Fruit fly (Drosophila melanogaster) whole organism, wandering third instar larva: ENCODE measurements around the gene tay.

Experiments
- Abd-B ChIP-seq: fragments of >200 bp; optimal IDR thresholded peaks from 2 replicates; lab custom pipeline; 2017; ENCODE audit warnings: missing biosample characterization, missing genetic modification characterization
- CG32264 ChIP-seq: fragments of 200-800 bp; sonication (Bioruptor generic); optimal IDR thresholded peaks from 2 replicates; lab custom pipeline; 2016; ENCODE audit warnings: missing biosample characterization, missing genetic modification characterization
- CG9705 ChIP-seq: fragments of 200-800 bp; sonication (Bioruptor generic); optimal IDR thresholded peaks from 2 replicates; lab custom pipeline; 2018; ENCODE audit warnings: missing biosample characterization, mild to moderate bottlenecking, missing genetic modification characterization
- CrebA ChIP-seq: fragments of 200-800 bp; sonication (Bioruptor generic); optimal IDR thresholded peaks from 2 replicates; lab custom pipeline; 2016; ENCODE audit warnings: missing biosample characterization, mild to moderate bottlenecking, missing genetic modification characterization, borderline replicate concordance
- Dfd ChIP-seq: fragments of >200 bp; optimal IDR thresholded peaks from 2 replicates; lab custom pipeline; 2017; ENCODE audit warnings: missing biosample characterization, missing genetic modification characterization
- Dif ChIP-seq: fragments of 200-275, 200-300 bp; sonication (Bioruptor generic); optimal IDR thresholded peaks from 2 replicates; lab custom pipeline; 2018; ENCODE audit warnings: missing biosample characterization, missing genetic modification characterization; ENCODE audit not compliant: partially characterized antibody
- GATAd ChIP-seq: sonication (Bioruptor generic); optimal IDR thresholded peaks from 2 replicates; lab custom pipeline; 2016; ENCODE audit warnings: missing biosample characterization, missing genetic modification characterization
- HLH106 ChIP-seq: fragments of 200-800 bp; optimal IDR thresholded peaks from 3 replicates; lab custom pipeline; 2019; ENCODE audit warnings: missing biosample characterization, mild to moderate bottlenecking, missing genetic modification characterization, moderate library complexity
- Hnf4 ChIP-seq: fragments of 200-800 bp; sonication (Bioruptor generic); optimal IDR thresholded peaks from 2 replicates; lab custom pipeline; 2016; ENCODE audit warnings: missing biosample characterization, mild to moderate bottlenecking, missing genetic modification characterization
- Hr78 ChIP-seq: fragments of >200 bp; optimal IDR thresholded peaks from 2 replicates; lab custom pipeline; 2017; ENCODE audit warnings: missing biosample characterization, missing genetic modification characterization
- Hr83 ChIP-seq: fragments of 200-300 bp; sonication (Bioruptor generic); optimal IDR thresholded peaks from 2 replicates; lab custom pipeline; 2016; ENCODE audit warnings: missing biosample characterization, mild to moderate bottlenecking, missing genetic modification characterization, moderate library complexity; ENCODE audit not compliant: poor library complexity, severe bottlenecking
- Jra ChIP-seq: sonication (Bioruptor generic); optimal IDR thresholded peaks from 2 replicates; lab custom pipeline; 2016; ENCODE audit warnings: missing biosample characterization, missing genetic modification characterization
- Mio ChIP-seq: sonication (Bioruptor generic); optimal IDR thresholded peaks from 2 replicates; lab custom pipeline; 2016; ENCODE audit warnings: missing biosample characterization, missing genetic modification characterization
- Myc ChIP-seq: fragments of >200 bp; optimal IDR thresholded peaks from 2 replicates; lab custom pipeline; 2017
- N ChIP-seq: fragments of >200 bp; optimal IDR thresholded peaks from 2 replicates; lab custom pipeline; 2018; ENCODE audit warnings: missing biosample characterization, missing external identifiers, missing genetic modification characterization
- OdsH ChIP-seq: fragments of 200-800 bp; sonication (Bioruptor generic); optimal IDR thresholded peaks from 2 replicates; lab custom pipeline; 2016; ENCODE audit warnings: missing biosample characterization, mild to moderate bottlenecking, missing genetic modification characterization
- Rel ChIP-seq, 2 experiments: fragments of 200-800 bp; sonication (Bioruptor generic) in 1 of 2; optimal IDR thresholded peaks; 2 replicates in 1 of 2; 3 replicates in 1 of 2; lab custom pipeline; 2016 to 2019; ENCODE audit warnings: mild to moderate bottlenecking in 2 of 2, missing biosample characterization in 2 of 2, missing genetic modification characterization in 2 of 2, moderate library complexity in 1 of 2
- Sp1 ChIP-seq: fragments of 200-800 bp; sonication (Bioruptor generic); optimal IDR thresholded peaks from 3 replicates; lab custom pipeline; 2019; ENCODE audit warnings: missing biosample characterization, mild to moderate bottlenecking, missing genetic modification characterization, moderate library complexity
- Vsx2 ChIP-seq: fragments of 200-300, 225-300 bp; sonication (Bioruptor generic); optimal IDR thresholded peaks from 2 replicates; lab custom pipeline; 2018; ENCODE audit warnings: missing biosample characterization, missing genetic modification characterization; ENCODE audit not compliant: partially characterized antibody
- br ChIP-seq: fragments of 200-800 bp; sonication (Bioruptor generic); optimal IDR thresholded peaks from 2 replicates; lab custom pipeline; 2016; ENCODE audit warnings: missing biosample characterization, missing genetic modification characterization
- brk ChIP-seq: fragments of 200-800 bp; sonication (Bioruptor generic); optimal IDR thresholded peaks from 2 replicates; lab custom pipeline; 2016; ENCODE audit warnings: missing biosample characterization, mild to moderate bottlenecking, missing genetic modification characterization
- dl ChIP-seq, 2 experiments: fragments of 175-275, 200-275 bp in 1 of 2; fragments of 200-275 bp in 1 of 2; sonication (Bioruptor generic); optimal IDR thresholded peaks; lab custom pipeline; 2018; ENCODE audit warnings: mild to moderate bottlenecking in 2 of 2, missing biosample characterization in 2 of 2, missing genetic modification characterization in 2 of 2, moderate library complexity in 2 of 2; ENCODE audit not compliant: partially characterized antibody in 2 of 2, insufficient read depth in 1 of 2
- dmrt93B ChIP-seq: fragments of 200-800 bp; sonication (Bioruptor generic); optimal IDR thresholded peaks from 2 replicates; lab custom pipeline; 2018; ENCODE audit warnings: missing biosample characterization, mild to moderate bottlenecking, missing genetic modification characterization
- dsf ChIP-seq: sonication (Bioruptor generic); optimal IDR thresholded peaks from 2 replicates; lab custom pipeline; 2016; ENCODE audit warnings: missing biosample characterization, missing genetic modification characterization, borderline replicate concordance
- ey ChIP-seq: fragments of 200-800 bp; sonication (Bioruptor generic); optimal IDR thresholded peaks from 2 replicates; lab custom pipeline; 2016; ENCODE audit warnings: missing biosample characterization, missing genetic modification characterization
- foxo ChIP-seq, 2 experiments: fragments of 200-800 bp; sonication (Bioruptor generic); optimal IDR thresholded peaks; 2 replicates in 1 of 2; 3 replicates in 1 of 2; lab custom pipeline; 2016 to 2017; ENCODE audit warnings: missing biosample characterization in 2 of 2, missing genetic modification characterization in 2 of 2
- h ChIP-seq: fragments of 200-800 bp; sonication (Bioruptor generic); optimal IDR thresholded peaks from 3 replicates; lab custom pipeline; 2016; ENCODE audit warnings: missing biosample characterization, mild to moderate bottlenecking, missing genetic modification characterization
- jim ChIP-seq: fragments of 175-275, 200-325 bp; sonication (Bioruptor generic); optimal IDR thresholded peaks from 2 replicates; lab custom pipeline; 2016; ENCODE audit warnings: missing biosample characterization, mild to moderate bottlenecking, missing genetic modification characterization
- lola ChIP-seq: fragments of >200 bp; optimal IDR thresholded peaks from 2 replicates; lab custom pipeline; 2017; ENCODE audit warnings: missing biosample characterization, missing genetic modification characterization
- pan ChIP-seq: fragments of >200 bp; optimal IDR thresholded peaks from 2 replicates; lab custom pipeline; 2017
- psq ChIP-seq: fragments of 200-800 bp; sonication (Bioruptor generic); optimal IDR thresholded peaks from 3 replicates; lab custom pipeline; 2017; ENCODE audit warnings: missing biosample characterization, mild to moderate bottlenecking, missing genetic modification characterization, moderate library complexity
- rgr ChIP-seq: fragments of 200-800 bp; sonication (Bioruptor generic); optimal IDR thresholded peaks from 3 replicates; lab custom pipeline; 2016; ENCODE audit warnings: missing biosample characterization, mild to moderate bottlenecking, missing genetic modification characterization
- sage ChIP-seq: fragments of 200-800 bp; sonication (Bioruptor generic); optimal IDR thresholded peaks from 2 replicates; lab custom pipeline; 2016; ENCODE audit warnings: missing biosample characterization, mild to moderate bottlenecking, missing genetic modification characterization
- sv ChIP-seq: fragments of 200-800 bp; sonication (Bioruptor generic); optimal IDR thresholded peaks from 3 replicates; lab custom pipeline; 2016; ENCODE audit warnings: missing biosample characterization, missing genetic modification characterization
- tai ChIP-seq: sonication (Bioruptor generic); optimal IDR thresholded peaks from 2 replicates; lab custom pipeline; 2016; ENCODE audit warnings: missing biosample characterization, missing genetic modification characterization
- usp ChIP-seq: fragments of >200 bp; optimal IDR thresholded peaks from 2 replicates; lab custom pipeline; 2017; ENCODE audit warnings: missing biosample characterization, missing genetic modification characterization
- woc ChIP-seq: sonication (Bioruptor generic); optimal IDR thresholded peaks from 2 replicates; lab custom pipeline; 2016; ENCODE audit warnings: missing biosample characterization, mild to moderate bottlenecking, missing genetic modification characterization

tay gene

dm6 chrX:15875569-15875968, 11.5 kb downstream of the tay start:
- TF ChIP-seq OdsH (GFP tag; lab: Kevin White, UChicago) (no peak), N (GFP tag; lab: Kevin White, UChicago) (no peak), Vsx2 (GFP tag; lab: Kevin White, UChicago) (no peak), usp (GFP tag; lab: Kevin White, UChicago) (no peak), br (GFP tag; lab: Kevin White, UChicago) (no peak), CrebA (GFP tag; lab: Kevin White, UChicago) (no peak), Jra (GFP tag; lab: Kevin White, UChicago) (no peak), tai (GFP tag; lab: Kevin White, UChicago) (no peak), CG32264 (GFP tag; lab: Kevin White, UChicago) (no peak), HLH106 (tag; lab: Kevin White, UChicago) (no peak), Myc (lab: Kevin White, UChicago) (no peak), Hr78 (no peak), Abd-B (GFP tag; lab: Kevin White, UChicago) (no peak), Hr83 (no peak), Sp1 (GFP tag; lab: Kevin White, UChicago) (no peak), foxo (GFP tag; optimal IDR thresholded peaks at IDR 0.05; lab: Kevin White, UChicago) (no peak), Hnf4 (GFP tag; lab: Kevin White, UChicago) (no peak), woc (GFP tag; lab: Kevin White, UChicago) (no peak)
- TF ChIP-seq, all 38 proteins: peak for 0

dm6 chrX:15874437-15874836, 12.7 kb downstream of the tay start:
- TF ChIP-seq psq (GFP tag; lab: Kevin White, UChicago) (no peak), CG32264 (GFP tag; lab: Kevin White, UChicago) (no peak), dl (GFP tag; optimal IDR thresholded peaks at IDR 0.05; lab: Kevin White, UChicago; ENCODE audit: insufficient read depth in 1 of 2, partially characterized antibody in 2 of 2) (no peak), brk (GFP tag; lab: Kevin White, UChicago) (no peak), dsf (no peak), CrebA (GFP tag; lab: Kevin White, UChicago) (no peak), Mio (no peak), sv (GFP tag; lab: Kevin White, UChicago) (no peak), CG9705 (GFP tag; lab: Kevin White, UChicago) (no peak), Abd-B (GFP tag; lab: Kevin White, UChicago) (no peak), Myc (lab: Kevin White, UChicago) (no peak), Dif (no peak), Hnf4 (GFP tag; lab: Kevin White, UChicago) (no peak), h (GFP tag; lab: Kevin White, UChicago) (no peak), foxo (GFP tag; optimal IDR thresholded peaks at IDR 0.05; lab: Kevin White, UChicago) (no peak), Rel (GFP tag; optimal IDR thresholded peaks at IDR 0.05; lab: Kevin White, UChicago) (no peak), Rel (tag; optimal IDR thresholded peaks at IDR 0.05; lab: Kevin White, UChicago) (no peak)
- TF ChIP-seq, all 38 proteins: peak for 0

dm6 chrX:15870777-15871757, 16.0 kb downstream of the tay start:
- no peak for TF ChIP-seq Abd-B (GFP tag; lab: Kevin White, UChicago)
- TF ChIP-seq Hr83: peak; percentile 27
- TF ChIP-seq usp (GFP tag; lab: Kevin White, UChicago): no peak
- peak; percentile 44 for TF ChIP-seq Jra (GFP tag; lab: Kevin White, UChicago)
- TF ChIP-seq psq (GFP tag; lab: Kevin White, UChicago): peak; percentile 21
- peak; percentile 27 for TF ChIP-seq OdsH (GFP tag; lab: Kevin White, UChicago)
- no peak for TF ChIP-seq dl (GFP tag; optimal IDR thresholded peaks at IDR 0.05; lab: Kevin White, UChicago; ENCODE audit: insufficient read depth in 1 of 2, partially characterized antibody in 2 of 2)
- TF ChIP-seq pan: no peak
- TF ChIP-seq Rel (GFP tag; optimal IDR thresholded peaks at IDR 0.05; lab: Kevin White, UChicago): no peak
- no peak for TF ChIP-seq Rel (tag; optimal IDR thresholded peaks at IDR 0.05; lab: Kevin White, UChicago)
- TF ChIP-seq Hnf4 (GFP tag; lab: Kevin White, UChicago): no peak
- TF ChIP-seq HLH106 (tag; lab: Kevin White, UChicago): no peak
- TF ChIP-seq sv (GFP tag; lab: Kevin White, UChicago): peak; percentile 23
- peak; percentile 43 for TF ChIP-seq CG9705 (GFP tag; lab: Kevin White, UChicago)

- TF ChIP-seq HLH106 (tag; lab: Kevin White, UChicago) (no peak), dmrt93B (GFP tag; lab: Kevin White, UChicago) (no peak), ey (GFP tag; lab: Kevin White, UChicago) (no peak), lola (GFP tag; lab: Kevin White, UChicago) (no peak), Mio (no peak), Vsx2 (GFP tag; lab: Kevin White, UChicago) (no peak), brk (GFP tag; lab: Kevin White, UChicago) (no peak), Dfd (GFP tag; lab: Kevin White, UChicago) (no peak), br (GFP tag; lab: Kevin White, UChicago) (no peak), Sp1 (GFP tag; lab: Kevin White, UChicago) (no peak), OdsH (GFP tag; lab: Kevin White, UChicago) (no peak), sage (GFP tag; lab: Kevin White, UChicago) (no peak), foxo (GFP tag; optimal IDR thresholded peaks at IDR 0.05; lab: Kevin White, UChicago) (peak in 1 of 2 experiments; percentile 9), rgr (GFP tag; lab: Kevin White, UChicago) (no peak), Jra (GFP tag; lab: Kevin White, UChicago) (no peak), psq (GFP tag; lab: Kevin White, UChicago) (no peak), GATAd (GFP tag; lab: Kevin White, UChicago) (no peak), sv (GFP tag; lab: Kevin White, UChicago) (no peak), pan (no peak), jim (no peak), Dif (no peak), h (GFP tag; lab: Kevin White, UChicago) (no peak)
Observed at dm6 chrX:15869843-15870242, 17.3 kb downstream of the tay start, which contains the start of gene CG16952. CG16952 (plus strand) TSS chrX:15870183.
